Fruit fly (Drosophila melanogaster): ENCODE measurements around the gene trc.
A peak's percentile ranks its signal among the peaks of the same experiment; 100 is the strongest.

The trc gene

dm6 chr3L:19817807-19818531, 16.1 kb downstream of the trc start, which contains the start of the genes Fibp and Deaf1 (continued):
- TF ChIP-seq Asciz (GFP tag; optimal IDR thresholded peaks at IDR 0.05) (no peak), al (GFP tag; IDR thresholded peaks at IDR 0.05) (peak; percentile 71)

- no peak for TF ChIP-seq chif (GFP tag; optimal IDR thresholded peaks at IDR 0.05)
- TF ChIP-seq Ada2b (GFP tag; IDR thresholded peaks at IDR 0.05), result no peak
- TF ChIP-seq sc (optimal IDR thresholded peaks at IDR 0.05), result no peak
- TF ChIP-seq sc (GFP tag; optimal IDR thresholded peaks at IDR 0.05), result no peak
- no peak for TF ChIP-seq CG6813 (GFP tag; optimal IDR thresholded peaks at IDR 0.05)
- no peak for TF ChIP-seq Ptx1 (GFP tag; IDR thresholded peaks at IDR 0.05)
- TF ChIP-seq CG4328 (GFP tag; optimal IDR thresholded peaks at IDR 0.05), result no peak
- TF ChIP-seq pho (GFP tag; optimal IDR thresholded peaks at IDR 0.05), result no peak
- TF ChIP-seq caup (GFP tag; optimal IDR thresholded peaks at IDR 0.05; ENCODE audit: severe bottlenecking), result no peak
- TF ChIP-seq CG1024 (GFP tag; IDR thresholded peaks at IDR 0.05), result no peak
- no peak for TF ChIP-seq Hey (tag; optimal IDR thresholded peaks at IDR 0.05)
- no peak for TF ChIP-seq D19A (tag; optimal IDR thresholded peaks at IDR 0.05)
- no peak for TF ChIP-seq vnd (GFP tag; IDR thresholded peaks at IDR 0.05; ENCODE audit: partially characterized antibody)
- no peak for TF ChIP-seq CG11696 (GFP tag; IDR thresholded peaks at IDR 0.05)
- TF ChIP-seq Stat92E (GFP tag; optimal IDR thresholded peaks at IDR 0.05), result no peak
- TF ChIP-seq CG10274 (GFP tag; optimal IDR thresholded peaks at IDR 0.05), result no peak
- TF ChIP-seq Mad (GFP tag; optimal IDR thresholded peaks at IDR 0.05), result no peak
- TF ChIP-seq CG4820 (GFP tag; optimal IDR thresholded peaks at IDR 0.05), result no peak
- TF ChIP-seq Dip2 (GFP tag; IDR thresholded peaks at IDR 0.05), result no peak
- no peak for TF ChIP-seq CG1602 (GFP tag; optimal IDR thresholded peaks at IDR 0.05)
- TF ChIP-seq CG17385 (GFP tag; optimal IDR thresholded peaks at IDR 0.05), result peak; percentile 68
- no peak for TF ChIP-seq ind (GFP tag; optimal IDR thresholded peaks at IDR 0.05)
- no peak for TF ChIP-seq CG12299 (tag; optimal IDR thresholded peaks at IDR 0.05)
- TF ChIP-seq Spps (tag; optimal IDR thresholded peaks at IDR 0.05), result no peak
- no peak for TF ChIP-seq CG10321 (GFP tag; IDR thresholded peaks at IDR 0.05)
- no peak for TF ChIP-seq D (optimal IDR thresholded peaks at IDR 0.05)
- TF ChIP-seq D (GFP tag; optimal IDR thresholded peaks at IDR 0.05), result no peak
- TF ChIP-seq unc-4 (GFP tag; IDR thresholded peaks at IDR 0.05; ENCODE audit: partially characterized antibody), result no peak
- TF ChIP-seq Asciz (GFP tag; optimal IDR thresholded peaks at IDR 0.05), result no peak
- TF ChIP-seq CG6654 (GFP tag; optimal IDR thresholded peaks at IDR 0.05), result no peak
- no peak for TF ChIP-seq Mrtf (GFP tag; IDR thresholded peaks at IDR 0.05)
- peak; percentile 22; the same call in 1 of the 2 replicates for TF ChIP-seq slbo (GFP tag; IDR thresholded peaks at IDR 0.05)
- no peak for TF ChIP-seq az2 (GFP tag; optimal IDR thresholded peaks at IDR 0.05)
- no peak for TF ChIP-seq Sox100B (GFP tag; optimal IDR thresholded peaks at IDR 0.05)
- TF ChIP-seq cg (GFP tag; optimal IDR thresholded peaks at IDR 0.05), result peak; percentile 77
- no peak for TF ChIP-seq CG8944 (GFP tag; optimal IDR thresholded peaks at IDR 0.05)
- TF ChIP-seq insv (GFP tag; optimal IDR thresholded peaks at IDR 0.05), result no peak
- TF ChIP-seq CG12236 (GFP tag; optimal IDR thresholded peaks at IDR 0.05), result no peak
- TF ChIP-seq CG4282 (GFP tag; optimal IDR thresholded peaks at IDR 0.05), result no peak
- no peak for TF ChIP-seq tx (GFP tag; optimal IDR thresholded peaks at IDR 0.05)
- no peak for TF ChIP-seq CG7357 (GFP tag; IDR thresholded peaks at IDR 0.05)
- no peak for TF ChIP-seq dati (GFP tag; IDR thresholded peaks at IDR 0.05)
- no peak for TF ChIP-seq CG12219 (GFP tag; optimal IDR thresholded peaks at IDR 0.05)
- TF ChIP-seq CG1233 (GFP tag; optimal IDR thresholded peaks at IDR 0.05), result no peak
- no peak for TF ChIP-seq lab (GFP tag; optimal IDR thresholded peaks at IDR 0.05)
- no peak for TF ChIP-seq Sox102F (GFP tag; optimal IDR thresholded peaks at IDR 0.05)
These were observed 18.5 kb downstream of the trc start, which contains the start of gene cyc for dm6 chr3L:19815472-19816150. Gene cyc, minus strand, starts transcription at chr3L:19815938.
